Worm (Caenorhabditis elegans) whole organism, mixed stage, embryonic: Measurements from ENCODE around the gene luc-7L3.

Source experiments
- ceh-83 ChIP-seq: fragments of 200-800 bp; sonication (Bioruptor generic); optimal IDR thresholded peaks from 2 replicates; lab custom pipeline; 2018; ENCODE audit warnings: mild to moderate bottlenecking, missing genetic modification characterization, missing compliant biosample characterization
- elt-3 ChIP-seq: fragments of 150-350 bp; optimal IDR thresholded peaks from 2 replicates; lab custom pipeline; 2014; ENCODE audit warnings: missing biosample characterization, missing genetic modification characterization
- lin-13 ChIP-seq: fragments of 150-350 bp; optimal IDR thresholded peaks from 2 replicates; lab custom pipeline; 2014; ENCODE audit warnings: missing biosample characterization, missing genetic modification characterization
- lsy-2 ChIP-seq: fragments of 150-350 bp; optimal IDR thresholded peaks from 2 replicates; lab custom pipeline; 2014; ENCODE audit warnings: missing biosample characterization, missing genetic modification characterization
- mab-5 ChIP-seq: fragments of 150-350 bp; optimal IDR thresholded peaks from 2 replicates; lab custom pipeline; 2014; ENCODE audit warnings: missing biosample characterization, missing genetic modification characterization
- nhr-12 ChIP-seq: fragments of 150-350 bp; optimal IDR thresholded peaks from 2 replicates; lab custom pipeline; 2014; ENCODE audit warnings: missing biosample characterization, missing genetic modification characterization
- nhr-237 ChIP-seq: fragments of 150-350 bp; optimal IDR thresholded peaks from 2 replicates; lab custom pipeline; 2014; ENCODE audit warnings: missing biosample characterization, missing genetic modification characterization
- nhr-28 ChIP-seq: fragments of 150-350 bp; optimal IDR thresholded peaks from 2 replicates; lab custom pipeline; 2014; ENCODE audit warnings: missing biosample characterization, missing genetic modification characterization
- nhr-76 ChIP-seq: sonication (generic microtip); optimal IDR thresholded peaks from 2 replicates; lab custom pipeline; 2017; ENCODE audit warnings: missing biosample characterization, missing genetic modification characterization
- pha-4 ChIP-seq: fragments of 150-350 bp; optimal IDR thresholded peaks from 2 replicates; lab custom pipeline; 2018; ENCODE audit warnings: missing biosample characterization, missing genetic modification reagents, missing genetic modification characterization
- snpc-4 ChIP-seq: fragments of 150-350 bp; optimal IDR thresholded peaks from 2 replicates; lab custom pipeline; 2014; ENCODE audit warnings: missing biosample characterization, missing genetic modification characterization
- tbx-8 ChIP-seq: fragments of 200-800 bp; sonication (Bioruptor generic); optimal IDR thresholded peaks from 2 replicates; lab custom pipeline; 2018; ENCODE audit warnings: mild to moderate bottlenecking, missing genetic modification characterization, moderate library complexity, missing compliant biosample characterization
- unc-62 ChIP-seq: fragments of 150-350 bp; optimal IDR thresholded peaks from 2 replicates; lab custom pipeline; 2014; ENCODE audit warnings: missing biosample characterization, missing genetic modification reagents, missing genetic modification characterization
- ztf-11 ChIP-seq: fragments of 150-350 bp; optimal IDR thresholded peaks from 2 replicates; lab custom pipeline; 2014; ENCODE audit warnings: missing biosample characterization, missing genetic modification characterization

DNA sequence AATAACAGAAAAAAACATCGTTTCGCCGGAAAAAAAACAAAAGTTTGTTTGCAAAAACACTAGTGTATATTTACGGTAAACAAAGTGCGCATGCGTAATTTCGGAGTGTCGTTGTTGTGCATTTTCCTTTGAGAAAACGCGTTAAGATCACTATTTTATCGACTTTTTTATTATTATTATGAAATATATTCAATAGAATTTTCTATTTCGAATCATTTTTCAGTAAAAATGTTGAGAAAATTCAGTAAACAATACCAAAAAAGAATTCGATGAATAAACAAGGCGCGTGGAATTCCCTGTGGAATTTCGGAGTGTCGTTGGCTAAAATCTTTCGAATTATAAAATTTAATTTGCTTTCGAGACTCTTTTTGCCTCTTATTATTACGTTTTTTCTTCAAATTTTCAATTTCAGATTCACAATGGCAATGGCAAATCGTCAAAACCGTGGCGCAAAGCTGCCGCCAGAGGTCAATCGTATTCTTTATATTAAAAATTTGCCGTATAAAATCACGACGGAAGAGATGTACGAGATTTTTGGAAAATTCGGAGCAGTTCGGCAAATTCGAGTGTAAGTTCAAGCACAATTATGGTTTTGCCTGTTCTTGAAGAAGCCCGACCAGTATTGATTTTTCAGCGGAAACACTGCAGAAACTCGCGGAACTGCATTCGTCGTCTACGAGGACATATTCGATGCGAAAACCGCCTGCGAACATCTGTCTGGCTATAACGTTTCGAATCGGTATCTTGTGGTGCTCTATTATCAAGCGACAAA, at the start of gene luc-7L3, which contains the start of gene sftb-6:
- TF ChIP-seq nhr-237 (tag; lab: Kevin White, UChicago) (peak; percentile 34), nhr-12 (tag; lab: Kevin White, UChicago) (no peak), nhr-76 (tag; lab: Kevin White, UChicago) (no peak), snpc-4 (tag; lab: Kevin White, UChicago) (no peak), ceh-83 (GFP tag; lab: Kevin White, UChicago) (peak; percentile 3), unc-62 (GFP tag; lab: Kevin White, UChicago) (no peak), lin-13 (no peak), ztf-11 (tag; lab: Kevin White, UChicago) (no peak), nhr-28 (tag; lab: Kevin White, UChicago) (no peak), mab-5 (tag; lab: Kevin White, UChicago) (peak; percentile 16), pha-4 (tag; lab: Kevin White, UChicago) (no peak), lsy-2 (tag; lab: Kevin White, UChicago) (peak; percentile 48), tbx-8 (GFP tag; lab: Kevin White, UChicago) (no peak), elt-3 (tag; lab: Kevin White, UChicago) (no peak)
